Fruit fly (Drosophila melanogaster): ENCODE results near the gene Kots.

dm6 chr3R:13955227-13955626 is 8.7 kb downstream of the Kots start:
- TF ChIP-seq CG9139 (GFP tag; optimal IDR thresholded peaks at IDR 0.05) (no peak), lz (GFP tag; optimal IDR thresholded peaks at IDR 0.05) (no peak), CG32006 (GFP tag; optimal IDR thresholded peaks at IDR 0.05) (no peak), esn (GFP tag; optimal IDR thresholded peaks at IDR 0.05) (peak; percentile 30)

All from whole organism, prepupa.